Fruit fly (Drosophila melanogaster) whole organism, embryonic: Measurements from ENCODE around the gene CG6689.

Experiments used
- ATbp ChIP-seq: fragments of 200-800 bp; sonication (Bioruptor generic); optimal IDR thresholded peaks from 2 replicates; lab custom pipeline; 2017; ENCODE audit warnings: missing biosample characterization, mild to moderate bottlenecking, missing genetic modification characterization, missing genetic modification reagents
- Awh ChIP-seq: fragments of 200-800 bp; sonication (Bioruptor generic); IDR thresholded peaks from 2 replicates; pipeline ENCODE4, ENCODE4 v1.3.6; 2022; ENCODE audit warnings: missing biosample characterization, missing genetic modification characterization
- CG10431 ChIP-seq: fragments of 200-800 bp; sonication (Bioruptor generic); optimal IDR thresholded peaks from 3 replicates; lab custom pipeline; 2018; ENCODE audit warnings: missing biosample characterization, mild to moderate bottlenecking, missing genetic modification characterization
- CG10462 ChIP-seq: fragments of 200-800 bp; sonication (Bioruptor generic); optimal IDR thresholded peaks from 2 replicates; lab custom pipeline; 2016; ENCODE audit warnings: missing biosample characterization, missing genetic modification characterization
- CG11456 ChIP-seq: fragments of 200-800 bp; sonication (Bioruptor generic); IDR thresholded peaks from 3 replicates; pipeline ENCODE4 v1.3.6; 2022; ENCODE audit warnings: missing biosample characterization, missing genetic modification characterization
- CG11504 ChIP-seq: fragments of 200-800 bp; sonication (Bioruptor generic); optimal IDR thresholded peaks from 3 replicates; lab custom pipeline; 2019; ENCODE audit warnings: missing biosample characterization, mild to moderate bottlenecking, missing genetic modification characterization, moderate library complexity
- CG11696 ChIP-seq: fragments of 200-800 bp; sonication (Bioruptor generic); IDR thresholded peaks from 2 replicates; pipeline ENCODE4 v1.3.6; 2022; ENCODE audit warnings: missing biosample characterization, missing genetic modification characterization
- CG1233 ChIP-seq: fragments of 200-800 bp; sonication (Bioruptor generic); optimal IDR thresholded peaks from 4 replicates; lab custom pipeline; 2018; ENCODE audit warnings: missing biosample characterization, mild to moderate bottlenecking, missing genetic modification characterization
- CG12391 ChIP-seq: fragments of 200-800 bp; sonication (Bioruptor generic); optimal IDR thresholded peaks from 3 replicates; lab custom pipeline; 2018; ENCODE audit warnings: missing biosample characterization, mild to moderate bottlenecking, missing genetic modification characterization, moderate library complexity
- CG15073 ChIP-seq: fragments of 200-800 bp; sonication (Bioruptor generic); optimal IDR thresholded peaks from 2 replicates; lab custom pipeline; 2016; ENCODE audit warnings: missing biosample characterization, missing genetic modification characterization
- CG1529 ChIP-seq: fragments of 200-800 bp; sonication (Bioruptor generic); optimal IDR thresholded peaks from 3 replicates; lab custom pipeline; 2018; ENCODE audit warnings: missing biosample characterization, missing genetic modification characterization
- CG17361 ChIP-seq: fragments of 200-800 bp; sonication (Bioruptor generic); IDR thresholded peaks from 3 replicates; pipeline ENCODE4 v1.3.6; 2022; ENCODE audit warnings: missing biosample characterization, missing genetic modification characterization
- CG17385 ChIP-seq: fragments of 200-800 bp; sonication (Bioruptor generic); optimal IDR thresholded peaks from 3 replicates; lab custom pipeline; 2018; ENCODE audit warnings: missing biosample characterization, mild to moderate bottlenecking, missing genetic modification characterization
- CG17829 ChIP-seq: fragments of 200-800 bp; optimal IDR thresholded peaks from 2 replicates; lab custom pipeline; 2019; ENCODE audit warnings: missing biosample characterization, mild to moderate bottlenecking, missing genetic modification characterization, moderate library complexity
- CG32767 ChIP-seq: fragments of 200-800 bp; sonication (Bioruptor generic); IDR thresholded peaks from 2 replicates; pipeline ENCODE4 v1.3.6; 2022; ENCODE audit warnings: missing biosample characterization, missing genetic modification characterization
- CG34422 ChIP-seq: fragments of 200-800 bp; sonication (Bioruptor generic); IDR thresholded peaks from 3 replicates; pipeline ENCODE4 v1.3.6; 2022; ENCODE audit warnings: missing biosample characterization, missing genetic modification characterization
- CG4617 ChIP-seq: fragments of 200-800 bp; sonication (Bioruptor generic); optimal IDR thresholded peaks from 3 replicates; lab custom pipeline; 2016; ENCODE audit warnings: missing biosample characterization, missing genetic modification characterization, borderline replicate concordance
- CG7372 ChIP-seq: fragments of 200-800 bp; sonication (Bioruptor generic); IDR thresholded peaks from 2 replicates; pipeline ENCODE4 v1.3.6; 2022; ENCODE audit warnings: missing biosample characterization, missing genetic modification characterization
- CG9215 ChIP-seq: fragments of 200-800 bp; sonication (Bioruptor generic); IDR thresholded peaks from 2 replicates; pipeline ENCODE4 v1.3.6; 2022; ENCODE audit warnings: missing biosample characterization, missing genetic modification characterization
- CG9727 ChIP-seq: fragments of 200-800 bp; sonication (Bioruptor generic); optimal IDR thresholded peaks from 3 replicates; lab custom pipeline; 2017; ENCODE audit warnings: missing biosample characterization, mild to moderate bottlenecking, missing genetic modification characterization
- CHES-1-like ChIP-seq: fragments of 200-800 bp; sonication (Bioruptor generic); optimal IDR thresholded peaks from 2 replicates; lab custom pipeline; 2016; ENCODE audit warnings: missing biosample characterization, missing genetic modification characterization
- Dll ChIP-seq: fragments of 200-800 bp; sonication (Bioruptor generic); IDR thresholded peaks from 4 replicates; pipeline ENCODE4 v1.3.6; 2022; ENCODE audit warnings: missing biosample characterization, missing genetic modification characterization; ENCODE audit not compliant: partially characterized antibody
- E2f1 ChIP-seq: fragments of 200-800 bp; sonication (Bioruptor generic); IDR thresholded peaks from 2 replicates; pipeline ENCODE4 v1.3.6; 2022; ENCODE audit warnings: missing biosample characterization, missing genetic modification characterization
- Hey ChIP-seq: fragments of 200-800 bp; sonication (Bioruptor generic); optimal IDR thresholded peaks from 3 replicates; lab custom pipeline; 2018; ENCODE audit warnings: missing biosample characterization, mild to moderate bottlenecking, missing genetic modification characterization
- Hsf ChIP-seq: fragments of 200-800 bp; sonication (Bioruptor generic); optimal IDR thresholded peaks from 3 replicates; lab custom pipeline; 2016; ENCODE audit warnings: missing biosample characterization, missing genetic modification characterization
- Optix ChIP-seq: fragments of 200-800 bp; sonication (Bioruptor generic); IDR thresholded peaks from 3 replicates; pipeline ENCODE4 v1.3.6; 2022; ENCODE audit warnings: missing biosample characterization, missing genetic modification characterization
- Pdp1 ChIP-seq, 2 experiments: fragments of 200-800 bp; sonication (Bioruptor generic); optimal IDR thresholded peaks; 3 replicates each; lab custom pipeline; 2016; ENCODE audit warnings: missing biosample characterization in 2 of 2, missing genetic modification characterization in 2 of 2, mild to moderate bottlenecking in 1 of 2, moderate library complexity in 1 of 2
- Side ChIP-seq: fragments of 200-800 bp; sonication (Bioruptor generic); optimal IDR thresholded peaks from 2 replicates; lab custom pipeline; 2016; ENCODE audit warnings: missing biosample characterization, missing genetic modification characterization
- Trl ChIP-seq, 3 experiments: fragments of >200 bp in 2 of 3; fragments of 200-800 bp in 1 of 3; sonication (Bioruptor generic) in 1 of 3; optimal IDR thresholded peaks; 2 replicates in 1 of 3; 3 replicates in 2 of 3; lab custom pipeline; 2016 to 2017; ENCODE audit warnings: missing biosample characterization in 1 of 3, missing genetic modification characterization in 1 of 3
- Usf ChIP-seq: fragments of 200-800 bp; sonication (Bioruptor generic); optimal IDR thresholded peaks from 2 replicates; lab custom pipeline; 2017; ENCODE audit warnings: missing genotype, missing biosample characterization, missing genetic modification characterization
- amos ChIP-seq: fragments of 200-800 bp; sonication (Bioruptor generic); IDR thresholded peaks from 2 replicates; pipeline ENCODE4 v1.3.6; 2022; ENCODE audit warnings: missing biosample characterization, missing genetic modification characterization; ENCODE audit not compliant: partially characterized antibody
- ap ChIP-seq: fragments of 200-800 bp; sonication (Bioruptor generic); IDR thresholded peaks from 2 replicates; pipeline ENCODE4 v1.3.6; 2022; ENCODE audit warnings: missing biosample characterization, missing genetic modification characterization
- chif ChIP-seq, 2 experiments: fragments of 200-800 bp; sonication (Bioruptor generic); optimal IDR thresholded peaks; 3 replicates each; lab custom pipeline; 2016; ENCODE audit warnings: missing biosample characterization in 2 of 2, missing genetic modification characterization in 2 of 2
- chn ChIP-seq: fragments of 200-800 bp; sonication (Bioruptor generic); optimal IDR thresholded peaks from 2 replicates; lab custom pipeline; 2016; ENCODE audit warnings: missing biosample characterization, missing genetic modification characterization
- crp ChIP-seq, 2 experiments: fragments of 200-800 bp; sonication (Bioruptor generic); optimal IDR thresholded peaks; 2 replicates in 1 of 2; 3 replicates in 1 of 2; lab custom pipeline; 2017; ENCODE audit warnings: missing biosample characterization in 2 of 2, missing genetic modification characterization in 2 of 2, mild to moderate bottlenecking in 1 of 2, moderate library complexity in 1 of 2
- cwo ChIP-seq: fragments of 200-800 bp; sonication (Bioruptor generic); optimal IDR thresholded peaks from 3 replicates; lab custom pipeline; 2017; ENCODE audit warnings: missing biosample characterization, missing genetic modification characterization, mild to moderate bottlenecking, moderate library complexity, missing genetic modification reagents
- emc ChIP-seq: fragments of 200-800 bp; sonication (Bioruptor generic); optimal IDR thresholded peaks from 2 replicates; lab custom pipeline; 2016; ENCODE audit warnings: missing biosample characterization, missing genetic modification characterization
- gt ChIP-seq: fragments of 200-800 bp; sonication (Bioruptor generic); IDR thresholded peaks from 2 replicates; pipeline ENCODE4 v1.3.6; 2022; ENCODE audit warnings: missing biosample characterization, missing genetic modification characterization
- kni ChIP-seq: fragments of 200-800 bp; sonication (Bioruptor generic); optimal IDR thresholded peaks from 3 replicates; lab custom pipeline; 2017; ENCODE audit warnings: mild to moderate bottlenecking, missing biosample characterization, missing genetic modification reagents, missing genetic modification characterization
- mam ChIP-seq: fragments of 200-800 bp; sonication (Bioruptor generic); optimal IDR thresholded peaks from 3 replicates; lab custom pipeline; 2016; ENCODE audit warnings: missing biosample characterization, missing genetic modification characterization
- pan ChIP-seq, 4 experiments: fragments of >200 bp in 3 of 4; fragments of 200-800 bp in 1 of 4; sonication (Bioruptor generic) in 1 of 4; optimal IDR thresholded peaks in 3 of 4; IDR thresholded peaks in 1 of 4; 2 replicates each; pipeline versions ENCODE4 v1.3.6 to Lab custom; 2017 to 2022; ENCODE audit warnings: missing biosample characterization in 2 of 4, missing genetic modification characterization in 2 of 4, mixed read lengths in 1 of 4
- sd ChIP-seq: fragments of 200-800 bp; sonication (Bioruptor generic); optimal IDR thresholded peaks from 3 replicates; lab custom pipeline; 2018; ENCODE audit warnings: missing biosample characterization, mild to moderate bottlenecking, missing genetic modification characterization, moderate library complexity
- so ChIP-seq: fragments of 200-800 bp; sonication (Bioruptor generic); IDR thresholded peaks from 3 replicates; pipeline ENCODE4 v1.3.6; 2022; ENCODE audit warnings: missing biosample characterization, missing genetic modification characterization
- sug ChIP-seq: fragments of 200-800 bp; optimal IDR thresholded peaks from 2 replicates; lab custom pipeline; 2019; ENCODE audit warnings: missing biosample characterization, mild to moderate bottlenecking, missing genetic modification characterization, moderate library complexity
- toy ChIP-seq: fragments of 200-800 bp; sonication (Bioruptor generic); IDR thresholded peaks from 2 replicates; pipeline ENCODE4 v1.3.6; 2022; ENCODE audit warnings: missing biosample characterization, missing genetic modification characterization
- tup ChIP-seq: fragments of 200-800 bp; sonication (Bioruptor generic); optimal IDR thresholded peaks from 2 replicates; lab custom pipeline; 2016; ENCODE audit warnings: missing biosample characterization, mild to moderate bottlenecking, missing genetic modification characterization, moderate library complexity
- wek ChIP-seq: fragments of 200-800 bp; sonication (Bioruptor generic); optimal IDR thresholded peaks from 3 replicates; lab custom pipeline; 2018; ENCODE audit warnings: missing biosample characterization, mild to moderate bottlenecking, missing genetic modification characterization, moderate library complexity
- zfh1 ChIP-seq: fragments of 200-800 bp; sonication (Bioruptor generic); IDR thresholded peaks from 3 replicates; pipeline ENCODE4 v1.3.6; 2022; ENCODE audit warnings: missing biosample characterization, missing genetic modification characterization

CG6689 gene

dm6 chr3R:11200042-11200884, 19.6 kb downstream of the CG6689 start (continued):
- no peak for TF ChIP-seq crp (GFP tag; optimal IDR thresholded peaks at IDR 0.05; lab: Kevin White, UChicago)
- no peak for TF ChIP-seq sd (tag; lab: Kevin White, UChicago)
- peak; percentile 27 for TF ChIP-seq CG1529 (GFP tag; lab: Kevin White, UChicago)
- TF ChIP-seq tup (GFP tag; lab: Kevin White, UChicago) = no peak
- no peak for TF ChIP-seq toy
- TF ChIP-seq sug (tag; lab: Kevin White, UChicago) = peak; percentile 85
- TF ChIP-seq emc = no peak
- TF ChIP-seq Usf = no peak
- TF ChIP-seq CG15073 (GFP tag; lab: Kevin White, UChicago) = no peak
- peak; percentile 41 for TF ChIP-seq CG17385
- TF ChIP-seq wek (GFP tag; lab: Kevin White, UChicago) = peak; percentile 9
- TF ChIP-seq cwo (GFP tag; lab: Kevin White, UChicago) = no peak
- no peak for TF ChIP-seq Dll
- no peak for TF ChIP-seq ap (GFP tag; lab: Robert Waterston, UW)
- no peak for TF ChIP-seq CHES-1-like
- TF ChIP-seq CG12391 (tag; lab: Kevin White, UChicago) = no peak
- no peak for TF ChIP-seq mam (GFP tag; lab: Kevin White, UChicago)
- peak; percentile 46 for TF ChIP-seq ATbp
- TF ChIP-seq CG10462 (GFP tag; lab: Kevin White, UChicago) = no peak
- TF ChIP-seq so (GFP tag; lab: Robert Waterston, UW) = no peak
- TF ChIP-seq chif (GFP tag; optimal IDR thresholded peaks at IDR 0.05; lab: Kevin White, UChicago) = no peak
- no peak for TF ChIP-seq Hey (tag; lab: Kevin White, UChicago)
- no peak for TF ChIP-seq CG11696 (GFP tag; lab: Robert Waterston, UW)
- peak; percentile 13; the same call in 1 of the 3 replicates for TF ChIP-seq CG34422
- TF ChIP-seq CG11504 = no peak
- no peak for TF ChIP-seq Side
- TF ChIP-seq CG32767 (GFP tag; lab: Robert Waterston, UW) = no peak
- TF ChIP-seq zfh1 = no peak
- peak; percentile 41 to 84 for TF ChIP-seq Trl (optimal IDR thresholded peaks at IDR 0.05; lab: Kevin White, UChicago)
- no peak for TF ChIP-seq Trl (GFP tag; optimal IDR thresholded peaks at IDR 0.05; lab: Kevin White, UChicago)
- peak in 1 of 2 experiments; percentile 98 for TF ChIP-seq Pdp1 (GFP tag; optimal IDR thresholded peaks at IDR 0.05; lab: Kevin White, UChicago)
- 0 out of 3 replicates have a peak, but pooled peaks have one; percentile 46 for TF ChIP-seq CG17361 (GFP tag; lab: Robert Waterston, UW)
- TF ChIP-seq E2f1 (GFP tag; lab: Robert Waterston, UW) = no peak
- no peak; the same call in 1 of the 2 replicates for TF ChIP-seq amos (GFP tag; lab: Robert Waterston, UW)
- TF ChIP-seq Awh (GFP tag; lab: Robert Waterston, UW) = no peak
- no peak for TF ChIP-seq chn (GFP tag; lab: Kevin White, UChicago)
- no peak for TF ChIP-seq CG9727 (GFP tag; lab: Kevin White, UChicago)
- no peak for TF ChIP-seq CG10431 (GFP tag; lab: Kevin White, UChicago)
- no peak for TF ChIP-seq pan (optimal IDR thresholded peaks at IDR 0.05; lab: Kevin White, UChicago)
- TF ChIP-seq pan (GFP tag; optimal IDR thresholded peaks at IDR 0.05 in 1 of 2, IDR thresholded peaks at IDR 0.05 in 1 of 2) = no peak
- no peak for TF ChIP-seq kni (GFP tag; lab: Kevin White, UChicago)
- TF ChIP-seq CG1233 (GFP tag; lab: Kevin White, UChicago) = no peak
- no peak for TF ChIP-seq gt (GFP tag; lab: Robert Waterston, UW)
- TF ChIP-seq CG17829 = peak; percentile 14
- TF ChIP-seq CG11456 (GFP tag; lab: Robert Waterston, UW) = 0 out of 3 replicates have a peak, but pooled peaks have one; percentile 36
- no peak for TF ChIP-seq Hsf (GFP tag; lab: Kevin White, UChicago)
- peak; percentile 42; the same call in 1 of the 2 replicates for TF ChIP-seq CG7372 (GFP tag; lab: Robert Waterston, UW)
- TF ChIP-seq Optix (GFP tag; lab: Robert Waterston, UW) = no peak
- no peak for TF ChIP-seq CG9215 (GFP tag; lab: Robert Waterston, UW)
- no peak for TF ChIP-seq CG4617 (GFP tag; lab: Kevin White, UChicago)
